Fruit fly (Drosophila melanogaster) Kc167 (cell line): ENCODE data around the gene CG5934.

Experiments used
- Myc ChIP-seq: fragments of >200 bp; optimal IDR thresholded peaks from 2 replicates; lab custom pipeline; 2017; ENCODE audit warnings: missing external identifiers
- Sin3A ChIP-seq: fragments of >200 bp; optimal IDR thresholded peaks from 2 replicates; lab custom pipeline; 2018; ENCODE audit warnings: missing external identifiers
- h ChIP-seq: fragments of >200 bp; optimal IDR thresholded peaks from 3 replicates; lab custom pipeline; 2018; ENCODE audit warnings: missing external identifiers
- insv ChIP-seq: fragments of >200 bp; optimal IDR thresholded peaks from 3 replicates; lab custom pipeline; 2018; ENCODE audit warnings: missing external identifiers
- psq ChIP-seq: fragments of >200 bp; optimal IDR thresholded peaks from 2 replicates; lab custom pipeline; 2017; ENCODE audit warnings: missing external identifiers
- ttk ChIP-seq: sonication (Bioruptor generic); optimal IDR thresholded peaks from 2 replicates; lab custom pipeline; 2017; ENCODE audit warnings: missing external identifiers

The CG5934 gene

dm6 chr3R:27244742-27245400 is 28.6 kb upstream of the CG5934 start, which contains the start of gene CG18766:
TSS of gene CG18766 (minus strand) at chr3R:27245249.
- no peak for TF ChIP-seq insv (lab: Kevin White, UChicago)
- TF ChIP-seq Sin3A (lab: Kevin White, UChicago): no peak
- TF ChIP-seq h (lab: Kevin White, UChicago): no peak
- no peak for TF ChIP-seq ttk (lab: Kevin White, UChicago)
- no peak for TF ChIP-seq Myc (lab: Kevin White, UChicago)
- no peak for TF ChIP-seq psq (lab: Kevin White, UChicago)

- TF ChIP-seq psq (lab: Kevin White, UChicago) (no peak), insv (lab: Kevin White, UChicago) (no peak), Sin3A (lab: Kevin White, UChicago) (no peak), ttk (lab: Kevin White, UChicago) (no peak), Myc (lab: Kevin White, UChicago) (no peak), h (lab: Kevin White, UChicago) (no peak)
Observed at dm6 chr3R:27245401-27245757, 28.1 kb upstream of the CG5934 start.

- TF ChIP-seq Sin3A (lab: Kevin White, UChicago) (no peak), ttk (lab: Kevin White, UChicago) (no peak), psq (lab: Kevin White, UChicago) (no peak), Myc (lab: Kevin White, UChicago) (no peak), h (lab: Kevin White, UChicago) (no peak), insv (lab: Kevin White, UChicago) (no peak)
Observed at dm6 chr3R:27246264-27246663, 27.2 kb upstream of the CG5934 start.

- TF ChIP-seq psq (lab: Kevin White, UChicago): no peak
- TF ChIP-seq ttk (lab: Kevin White, UChicago): no peak
- no peak for TF ChIP-seq h (lab: Kevin White, UChicago)
- TF ChIP-seq insv (lab: Kevin White, UChicago): no peak
- no peak for TF ChIP-seq Myc (lab: Kevin White, UChicago)
- TF ChIP-seq Sin3A (lab: Kevin White, UChicago): no peak
Observed at dm6 chr3R:27247892-27248291, 25.6 kb upstream of the CG5934 start, which contains the start of gene CG5984. TSS of gene CG5984 (minus strand) at chr3R:27247992.

- no peak for TF ChIP-seq psq (lab: Kevin White, UChicago)
- TF ChIP-seq insv (lab: Kevin White, UChicago): no peak
- no peak for TF ChIP-seq Sin3A (lab: Kevin White, UChicago)
- no peak for TF ChIP-seq h (lab: Kevin White, UChicago)
- no peak for TF ChIP-seq ttk (lab: Kevin White, UChicago)
- no peak for TF ChIP-seq Myc (lab: Kevin White, UChicago)
Observed at dm6 chr3R:27250907-27251306, 22.6 kb upstream of the CG5934 start, which contains the start of the genes TTLL6B and TfIIA-L. TSS of gene TTLL6B (minus strand) at chr3R:27251007. TSS of gene TfIIA-L (plus strand) at chr3R:27251112.

dm6 chr3R:27253136-27253920 is 20.2 kb upstream of the CG5934 start, which contains the start of gene pll:
TSS of gene pll (minus strand) at chr3R:27253182.
- no peak for TF ChIP-seq Myc (lab: Kevin White, UChicago)
- no peak for TF ChIP-seq ttk (lab: Kevin White, UChicago)
- TF ChIP-seq psq (lab: Kevin White, UChicago): no peak
- TF ChIP-seq insv (lab: Kevin White, UChicago): no peak
- no peak for TF ChIP-seq h (lab: Kevin White, UChicago)
- TF ChIP-seq Sin3A (lab: Kevin White, UChicago): no peak

dm6 chr3R:27253921-27254376 is 19.6 kb upstream of the CG5934 start:
- no peak for TF ChIP-seq h (lab: Kevin White, UChicago)
- no peak for TF ChIP-seq insv (lab: Kevin White, UChicago)
- no peak for TF ChIP-seq Sin3A (lab: Kevin White, UChicago)
- no peak for TF ChIP-seq psq (lab: Kevin White, UChicago)
- no peak for TF ChIP-seq Myc (lab: Kevin White, UChicago)
- TF ChIP-seq ttk (lab: Kevin White, UChicago): no peak

dm6 chr3R:27263434-27264215 is 9.9 kb upstream of the CG5934 start, which contains the start of gene woc:
TSS of gene woc (minus strand) at chr3R:27264055.
- TF ChIP-seq psq (lab: Kevin White, UChicago): no peak
- no peak for TF ChIP-seq Sin3A (lab: Kevin White, UChicago)
- no peak for TF ChIP-seq Myc (lab: Kevin White, UChicago)
- no peak for TF ChIP-seq h (lab: Kevin White, UChicago)
- no peak for TF ChIP-seq insv (lab: Kevin White, UChicago)
- TF ChIP-seq ttk (lab: Kevin White, UChicago): no peak

dm6 chr3R:27265330-27265729 is 8.2 kb upstream of the CG5934 start, which contains the start of the genes CG14262 and CG14260:
TSS of gene CG14262 (minus strand) at chr3R:27265430.
TSS of gene CG14260 (plus strand) at chr3R:27265457.
- TF ChIP-seq insv (lab: Kevin White, UChicago) (no peak), h (lab: Kevin White, UChicago) (no peak), Sin3A (lab: Kevin White, UChicago) (no peak), psq (lab: Kevin White, UChicago) (no peak), Myc (lab: Kevin White, UChicago) (no peak), ttk (lab: Kevin White, UChicago) (no peak)
